Fruit fly (Drosophila melanogaster): ENCODE results near the gene CG3662.
A peak's percentile ranks its signal among the peaks of the same experiment; 100 is the strongest.

The CG3662 gene

DNA sequence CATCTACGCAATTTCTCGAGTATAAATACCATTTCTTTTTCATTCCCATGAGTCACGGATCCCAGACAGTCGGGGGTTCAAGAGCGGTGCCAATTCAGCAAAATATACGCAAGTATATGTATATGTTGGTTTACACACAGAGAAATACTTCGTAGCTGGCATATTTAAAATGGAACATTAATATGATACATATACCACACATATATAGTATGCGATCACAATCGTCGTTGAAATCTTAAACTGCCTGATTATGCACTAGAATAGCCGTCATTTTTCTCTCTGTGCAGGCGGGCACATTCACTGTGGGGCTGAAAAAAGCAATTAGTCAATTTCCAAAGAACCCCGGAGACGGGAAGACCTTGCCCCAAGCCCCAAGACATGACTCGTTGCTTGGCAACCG is 20.6 kb downstream of the CG3662 start (continued):
- TF ChIP-seq Ets96B (tag; optimal IDR thresholded peaks at IDR 0.05) = peak; percentile 93
- TF ChIP-seq Gug (GFP tag; IDR thresholded peaks at IDR 0.05) = peak; percentile 96
- peak; percentile 98 for TF ChIP-seq Sox102F (GFP tag; optimal IDR thresholded peaks at IDR 0.05)
- TF ChIP-seq Hr39 (GFP tag; optimal IDR thresholded peaks at IDR 0.05) = peak; percentile 94
- peak; percentile 98 for TF ChIP-seq esn (GFP tag; optimal IDR thresholded peaks at IDR 0.05)
- TF ChIP-seq Eip75B (GFP tag; optimal IDR thresholded peaks at IDR 0.05) = peak; percentile 95
- peak; percentile 93 for TF ChIP-seq CG32006 (GFP tag; optimal IDR thresholded peaks at IDR 0.05)
- TF ChIP-seq eg (GFP tag; IDR thresholded peaks at IDR 0.05) = peak; percentile 96

- TF ChIP-seq svp (GFP tag) (peak; percentile 95), CG6163 (GFP tag; IDR thresholded peaks at IDR 0.05) (0 out of 3 replicates have a peak, but pooled peaks have one; percentile 3), Sox15 (GFP tag; optimal IDR thresholded peaks at IDR 0.05) (no peak), Sox14 (GFP tag; optimal IDR thresholded peaks at IDR 0.05) (peak; percentile 22)
Measured at dm6 chr2L:842873-843272, 21.8 kb downstream of the CG3662 start.

DNA sequence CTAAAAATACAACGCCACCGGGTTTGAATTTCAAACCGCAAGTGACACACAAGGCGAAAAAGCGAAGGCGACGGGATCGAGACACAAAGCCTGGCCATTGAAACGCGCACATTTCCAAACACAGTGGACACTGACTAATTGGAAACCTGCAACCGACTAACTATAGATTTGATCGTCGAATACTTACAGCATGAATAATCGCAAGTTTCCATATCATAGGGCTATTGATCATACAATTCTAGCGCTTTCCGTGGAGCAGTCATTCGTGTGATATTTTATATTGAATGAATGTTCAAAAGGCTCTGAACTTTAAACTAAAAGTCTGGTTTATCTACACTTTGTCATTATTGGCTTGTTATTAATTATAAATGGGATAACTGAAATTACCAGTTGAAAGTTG is 22.2 kb downstream of the CG3662 start:
- no peak for TF ChIP-seq dac (GFP tag; optimal IDR thresholded peaks at IDR 0.05)
- TF ChIP-seq Blimp-1 (GFP tag; optimal IDR thresholded peaks at IDR 0.05) = peak; percentile 1
- TF ChIP-seq CG15336 (GFP tag; IDR thresholded peaks at IDR 0.05) = no peak
- peak; percentile 17 for TF ChIP-seq topi (GFP tag; optimal IDR thresholded peaks at IDR 0.05)
- peak; percentile 62 for TF ChIP-seq Eip78C (GFP tag)
- peak; percentile 35 for TF ChIP-seq CG32006 (GFP tag; optimal IDR thresholded peaks at IDR 0.05)
- TF ChIP-seq CG11294 (GFP tag; IDR thresholded peaks at IDR 0.05) = no peak
- TF ChIP-seq Hr38 (GFP tag; optimal IDR thresholded peaks at IDR 0.05) = no peak
- TF ChIP-seq cyc (GFP tag; optimal IDR thresholded peaks at IDR 0.05) = peak; percentile 7
- TF ChIP-seq CG10631 (GFP tag; optimal IDR thresholded peaks at IDR 0.05) = peak; percentile 4
- no peak for TF ChIP-seq ss (GFP tag; optimal IDR thresholded peaks at IDR 0.05)
- no peak for TF ChIP-seq CG3919 (GFP tag; optimal IDR thresholded peaks at IDR 0.05)
- TF ChIP-seq OdsH (GFP tag; optimal IDR thresholded peaks at IDR 0.05) = peak; percentile 36
- no peak for TF ChIP-seq CG8632 (GFP tag; optimal IDR thresholded peaks at IDR 0.05)
- no peak for TF ChIP-seq Ets96B (tag; optimal IDR thresholded peaks at IDR 0.05)
- no peak for TF ChIP-seq CG6808 (GFP tag; optimal IDR thresholded peaks at IDR 0.05)
- peak; percentile 4 for TF ChIP-seq vri (GFP tag; optimal IDR thresholded peaks at IDR 0.05)
- TF ChIP-seq achi (GFP tag; optimal IDR thresholded peaks at IDR 0.05) = no peak
- TF ChIP-seq CG6792 (GFP tag; optimal IDR thresholded peaks at IDR 0.05) = peak; percentile 18
- TF ChIP-seq svp (GFP tag) = no peak
- 0 out of 3 replicates have a peak, but pooled peaks have one; percentile 11 for TF ChIP-seq eg (GFP tag; IDR thresholded peaks at IDR 0.05)
- no peak for TF ChIP-seq CG8319 (GFP tag; optimal IDR thresholded peaks at IDR 0.05)
- TF ChIP-seq acj6 (GFP tag; optimal IDR thresholded peaks at IDR 0.05) = no peak
- no peak for TF ChIP-seq fd59A (GFP tag; optimal IDR thresholded peaks at IDR 0.05)
- TF ChIP-seq Hr39 (GFP tag; optimal IDR thresholded peaks at IDR 0.05) = peak; percentile 53
- no peak for TF ChIP-seq fkh (GFP tag; optimal IDR thresholded peaks at IDR 0.05)
- no peak for TF ChIP-seq Eip93F (GFP tag; optimal IDR thresholded peaks at IDR 0.05)
- peak; percentile 7 for TF ChIP-seq CG6276 (GFP tag; optimal IDR thresholded peaks at IDR 0.05)
- no peak for TF ChIP-seq CG11762 (GFP tag; optimal IDR thresholded peaks at IDR 0.05; ENCODE audit: insufficient read depth)
- TF ChIP-seq lz (GFP tag; optimal IDR thresholded peaks at IDR 0.05) = peak; percentile 33
- no peak for TF ChIP-seq CG7368 (GFP tag; optimal IDR thresholded peaks at IDR 0.05)
- no peak for TF ChIP-seq spab (GFP tag; optimal IDR thresholded peaks at IDR 0.05)
- TF ChIP-seq dsx (GFP tag; optimal IDR thresholded peaks at IDR 0.05; ENCODE audit: poor library complexity, severe bottlenecking) = no peak
- no peak for TF ChIP-seq Smox (GFP tag; optimal IDR thresholded peaks at IDR 0.05)
- no peak for TF ChIP-seq CG8119 (GFP tag; IDR thresholded peaks at IDR 0.05)
- TF ChIP-seq Eip75B (GFP tag; optimal IDR thresholded peaks at IDR 0.05) = peak; percentile 30
- TF ChIP-seq CG6163 (GFP tag; IDR thresholded peaks at IDR 0.05) = no peak
- TF ChIP-seq CG4318 (GFP tag; optimal IDR thresholded peaks at IDR 0.05) = no peak
- no peak for TF ChIP-seq CG6854 (GFP tag; optimal IDR thresholded peaks at IDR 0.05)
- TF ChIP-seq Gug (GFP tag; IDR thresholded peaks at IDR 0.05) = no peak
- peak; percentile 52 for TF ChIP-seq Met (GFP tag; optimal IDR thresholded peaks at IDR 0.05)
- TF ChIP-seq pdm3 (GFP tag; optimal IDR thresholded peaks at IDR 0.05) = peak; percentile 30
- peak; percentile 4 for TF ChIP-seq Sox102F (GFP tag; optimal IDR thresholded peaks at IDR 0.05)
- no peak for TF ChIP-seq CG9139 (GFP tag; optimal IDR thresholded peaks at IDR 0.05)
- peak; percentile 52 for TF ChIP-seq esn (GFP tag; optimal IDR thresholded peaks at IDR 0.05)

Data from whole organism, prepupa.